Worm (Caenorhabditis elegans): ENCODE data around the gene cox-14.
"Not testable (repeated sequence)": the region's sequence is repeated elsewhere in the genome, so short reads cannot be mapped to it uniquely, and the experiment has no call there.

Gene cox-14

DNA sequence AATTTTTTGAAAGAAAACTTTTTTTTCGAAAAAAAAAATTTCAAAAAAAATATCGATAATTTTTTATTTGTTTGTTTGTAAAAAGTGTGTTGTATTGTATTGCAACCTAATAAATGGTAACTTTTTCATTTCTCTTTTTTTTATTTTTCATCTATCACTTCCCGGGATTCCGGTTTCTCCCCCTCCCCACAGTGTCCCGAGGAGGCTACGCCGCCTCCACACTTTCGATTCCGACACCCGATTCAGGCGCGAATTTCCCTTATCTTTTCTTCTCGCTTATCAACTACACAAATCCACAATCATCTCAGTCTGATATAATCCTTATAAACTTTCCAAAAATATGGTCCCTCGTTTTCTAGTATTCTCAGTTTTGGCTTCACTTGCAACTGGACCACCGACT lies 35.8 kb downstream of the cox-14 start, which contains the start of gene R01H10.4:
Gene R01H10.4, plus strand, starts transcription at position 236 of the 400 bp plus-strand sequence.
- no peak for TF ChIP-seq lin-13 (tag; optimal IDR thresholded peaks at IDR 0.05)
- no peak for TF ChIP-seq lsy-2 (tag; optimal IDR thresholded peaks at IDR 0.05)
- TF ChIP-seq elt-1 (tag; optimal IDR thresholded peaks at IDR 0.05; ENCODE audit: borderline replicate concordance, insufficient read depth) = no peak
- no peak for TF ChIP-seq unc-62 (GFP tag; optimal IDR thresholded peaks at IDR 0.05)
- no peak for TF ChIP-seq bed-3 (GFP tag; optimal IDR thresholded peaks at IDR 0.05)
- TF ChIP-seq ces-1 (GFP tag; optimal IDR thresholded peaks at IDR 0.05) = no peak
- no peak for TF ChIP-seq unc-39 (tag; optimal IDR thresholded peaks at IDR 0.05)
- TF ChIP-seq sptf-1 (tag; optimal IDR thresholded peaks at IDR 0.05) = no peak
- TF ChIP-seq elt-3 (tag; optimal IDR thresholded peaks at IDR 0.05) = no peak
- no peak for TF ChIP-seq nhr-2 (tag; optimal IDR thresholded peaks at IDR 0.05)

DNA sequence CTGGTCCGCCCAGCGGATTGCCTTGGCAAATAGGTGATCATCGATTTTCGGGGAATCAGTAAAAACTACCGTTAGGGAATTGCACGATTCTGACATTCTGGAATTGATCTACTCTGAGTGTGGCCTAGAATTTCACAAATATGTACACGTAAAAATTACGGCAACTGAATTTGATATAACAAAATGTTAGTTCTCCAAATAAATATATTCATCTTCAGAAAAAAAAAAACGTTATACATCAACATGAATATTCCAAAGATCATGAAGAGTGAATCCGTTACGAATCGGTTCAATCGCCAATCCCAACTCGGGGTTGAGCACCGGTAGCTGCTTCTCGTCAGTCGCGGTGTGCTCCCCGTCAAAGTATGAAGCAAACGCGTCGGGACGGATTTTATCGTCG lies 39.9 kb downstream of the cox-14 start, which contains the start of gene rip-1:
Gene rip-1, minus strand, starts transcription at position 101 of the 400 bp plus-strand sequence.
- TF ChIP-seq nhr-28 (tag; optimal IDR thresholded peaks at IDR 0.05) = no peak
- no peak for TF ChIP-seq hlh-1 (tag; optimal IDR thresholded peaks at IDR 0.05)
- no peak for TF ChIP-seq mab-5 (tag; optimal IDR thresholded peaks at IDR 0.05)
- no peak for TF ChIP-seq sem-2 (GFP tag; optimal IDR thresholded peaks at IDR 0.05)
- TF ChIP-seq nhr-237 (tag; optimal IDR thresholded peaks at IDR 0.05) = no peak
- TF ChIP-seq pha-4 (tag; optimal IDR thresholded peaks at IDR 0.05) = no peak
- no peak for TF ChIP-seq M03D4.4 (tag; optimal IDR thresholded peaks at IDR 0.05)
- TF ChIP-seq elt-1 (tag; optimal IDR thresholded peaks at IDR 0.05; ENCODE audit: borderline replicate concordance, insufficient read depth) = no peak
- no peak for TF ChIP-seq unc-39 (tag; optimal IDR thresholded peaks at IDR 0.05)
- no peak for TF ChIP-seq bed-3 (GFP tag; optimal IDR thresholded peaks at IDR 0.05)
- TF ChIP-seq ceh-39 (tag; optimal IDR thresholded peaks at IDR 0.05) = no peak
- no peak for TF ChIP-seq nhr-2 (tag; optimal IDR thresholded peaks at IDR 0.05)
- no peak for TF ChIP-seq ceh-43 (GFP tag; optimal IDR thresholded peaks at IDR 0.05)
- TF ChIP-seq cnd-1 (tag; optimal IDR thresholded peaks at IDR 0.05) = no peak
- TF ChIP-seq lin-13 (tag; optimal IDR thresholded peaks at IDR 0.05) = no peak
- no peak for TF ChIP-seq elt-3 (tag; optimal IDR thresholded peaks at IDR 0.05)

ce11 chrIII:10261256-10261655 lies 42.5 kb downstream of the cox-14 start:
- TF ChIP-seq mep-1 (tag; optimal IDR thresholded peaks at IDR 0.05) = no peak
- TF ChIP-seq zip-8 (tag; optimal IDR thresholded peaks at IDR 0.05) = peak; percentile 49

DNA sequence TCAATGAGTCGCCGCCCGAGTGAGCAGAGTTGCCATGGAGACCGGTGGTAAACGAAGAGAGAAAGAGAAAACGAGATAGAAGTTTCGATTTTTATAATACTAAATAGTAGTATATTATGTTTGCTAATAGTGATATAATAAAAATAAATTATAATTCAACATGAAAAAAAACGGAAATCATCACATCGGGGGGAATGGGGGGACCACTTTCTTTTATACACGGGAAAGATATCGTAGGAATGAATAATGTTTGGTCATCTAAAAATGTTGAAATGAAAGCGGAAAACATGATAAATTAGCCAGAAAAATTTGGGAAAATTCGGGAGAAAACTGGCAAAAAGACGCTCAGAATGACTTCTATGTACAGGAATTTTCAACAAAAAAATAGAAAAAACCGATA lies 42.9 kb downstream of the cox-14 start, which contains the start of gene bbs-5:
Gene bbs-5, minus strand, starts transcription at position 101 of the 400 bp plus-strand sequence.
- TF ChIP-seq ztf-11 (tag; optimal IDR thresholded peaks at IDR 0.05) (no peak), M03D4.4 (tag; optimal IDR thresholded peaks at IDR 0.05) (no peak), tbx-8 (GFP tag; optimal IDR thresholded peaks at IDR 0.05) (no peak), pha-4 (tag; optimal IDR thresholded peaks at IDR 0.05) (no peak), hlh-1 (tag; optimal IDR thresholded peaks at IDR 0.05) (no peak), nhr-76 (tag; optimal IDR thresholded peaks at IDR 0.05) (no peak), mls-2 (tag; optimal IDR thresholded peaks at IDR 0.05) (no peak), unc-62 (GFP tag; optimal IDR thresholded peaks at IDR 0.05) (no peak), drap-1 (GFP tag; optimal IDR thresholded peaks at IDR 0.05) (no peak), snpc-4 (tag; optimal IDR thresholded peaks at IDR 0.05) (no peak), elt-1 (tag; optimal IDR thresholded peaks at IDR 0.05; ENCODE audit: borderline replicate concordance, insufficient read depth) (no peak), sptf-1 (tag; optimal IDR thresholded peaks at IDR 0.05) (no peak), ceh-39 (tag; optimal IDR thresholded peaks at IDR 0.05) (no peak)

- TF ChIP-seq nhr-2 (tag; optimal IDR thresholded peaks at IDR 0.05); M03D4.4 (tag; optimal IDR thresholded peaks at IDR 0.05); bed-3 (GFP tag; optimal IDR thresholded peaks at IDR 0.05): not testable (repeated sequence)
Measured at ce11 chrIII:10266824-10267223, 48.1 kb downstream of the cox-14 start, which contains the start of gene inpp-4B. TSS of gene inpp-4B (minus strand) at chrIII:10266877.

DNA sequence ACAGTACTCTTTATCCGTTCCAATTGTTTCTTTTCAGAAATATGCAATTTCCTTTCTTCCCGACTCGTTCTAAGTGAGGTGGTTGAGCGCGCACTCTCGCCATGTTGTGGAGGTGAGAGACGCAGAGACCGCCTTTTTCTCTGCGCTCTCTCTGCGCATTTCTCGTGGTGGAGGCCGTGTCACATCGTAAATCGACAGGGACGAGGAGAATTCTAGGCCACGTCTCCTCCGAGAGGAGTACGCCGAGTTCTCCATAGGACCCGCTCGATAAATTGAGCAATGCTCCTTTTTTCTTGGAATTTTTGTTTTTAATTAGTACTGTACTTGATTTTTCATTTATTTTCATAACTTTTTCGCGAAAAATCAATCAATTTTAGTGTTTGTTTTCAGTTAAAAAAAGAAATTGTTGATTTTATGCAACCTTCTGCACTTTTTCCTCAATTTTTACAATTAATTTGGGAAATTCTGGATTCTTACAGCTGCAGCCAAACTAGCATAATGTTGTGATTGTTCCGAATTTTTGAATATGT lies 52.1 kb downstream of the cox-14 start, which contains the start of gene cnk-1:
Gene cnk-1, plus strand, starts transcription at position 480 of the 530 bp plus-strand sequence.
- TF ChIP-seq sptf-1 (tag; optimal IDR thresholded peaks at IDR 0.05) (peak; percentile 41), nhr-2 (tag; optimal IDR thresholded peaks at IDR 0.05) (no peak), sem-2 (GFP tag; optimal IDR thresholded peaks at IDR 0.05) (no peak), hlh-1 (tag; optimal IDR thresholded peaks at IDR 0.05) (no peak), lsy-2 (tag; optimal IDR thresholded peaks at IDR 0.05) (peak; percentile 22), ztf-11 (tag; optimal IDR thresholded peaks at IDR 0.05) (no peak), blmp-1 (tag; optimal IDR thresholded peaks at IDR 0.05) (no peak), ceh-39 (tag; optimal IDR thresholded peaks at IDR 0.05) (peak; percentile 11), bed-3 (GFP tag; optimal IDR thresholded peaks at IDR 0.05) (no peak), mep-1 (tag; optimal IDR thresholded peaks at IDR 0.05) (peak; percentile 13), mls-2 (tag; optimal IDR thresholded peaks at IDR 0.05) (peak; percentile 13), mab-5 (tag; optimal IDR thresholded peaks at IDR 0.05) (no peak), ces-1 (GFP tag; optimal IDR thresholded peaks at IDR 0.05) (peak; percentile 10), zip-8 (tag; optimal IDR thresholded peaks at IDR 0.05) (no peak), drap-1 (GFP tag; optimal IDR thresholded peaks at IDR 0.05) (peak; percentile 5), nhr-12 (tag; optimal IDR thresholded peaks at IDR 0.05) (no peak), snpc-4 (tag; optimal IDR thresholded peaks at IDR 0.05) (no peak), M03D4.4 (tag; optimal IDR thresholded peaks at IDR 0.05) (no peak), ceh-43 (GFP tag; optimal IDR thresholded peaks at IDR 0.05) (no peak), unc-120 (tag; optimal IDR thresholded peaks at IDR 0.05; ENCODE audit: poor library complexity, severe bottlenecking) (no peak), unc-39 (tag; optimal IDR thresholded peaks at IDR 0.05) (no peak), lin-32 (GFP tag; optimal IDR thresholded peaks at IDR 0.05) (no peak), pha-4 (tag; optimal IDR thresholded peaks at IDR 0.05) (peak; percentile 17)

Data from whole organism, mixed stage, embryonic.